Worm (Caenorhabditis elegans): ENCODE results near the gene C29F7.2.

DNA sequence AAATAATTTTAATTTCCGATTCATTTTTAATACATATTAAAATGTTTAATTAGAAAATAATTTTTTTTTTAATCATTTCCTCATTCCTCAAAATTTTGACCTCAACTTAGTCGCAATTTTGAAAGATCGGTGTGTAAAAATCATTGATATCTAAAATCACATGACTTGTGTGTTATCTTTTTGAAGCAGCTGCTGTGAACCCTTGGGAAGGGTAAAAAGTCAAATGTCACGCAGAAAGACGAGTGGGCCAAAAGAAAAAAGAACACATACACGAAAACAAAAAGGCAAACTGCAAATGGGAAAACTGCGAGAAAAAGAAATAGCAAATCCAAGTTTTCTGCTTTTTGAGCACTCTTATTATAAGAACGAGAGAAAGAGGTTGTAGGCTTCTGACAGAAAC, 32.6 kb upstream of the C29F7.2 start:
- TF ChIP-seq med-1 (GFP tag; optimal IDR thresholded peaks at IDR 0.05; ENCODE audit: insufficient read depth): no peak
- no peak for TF ChIP-seq klf-2 (GFP tag; conservative IDR thresholded peaks at IDR 0.05)
- TF ChIP-seq ztf-23 (GFP tag; IDR thresholded peaks at IDR 0.05): no peak

Data from whole organism, midembryonic.